Worm (Caenorhabditis elegans) whole organism, midembryonic: Measurements from ENCODE around the gene M70.5.

Source experiments
- flt-1 ChIP-seq: fragments of 200-800 bp; sonication (Bioruptor generic); IDR thresholded peaks from 2 replicates; pipeline ENCODE4 v1.3.6; 2022; ENCODE audit warnings: missing genetic modification characterization, missing compliant biosample characterization
- med-1 ChIP-seq: sonication (generic microtip); optimal IDR thresholded peaks from 2 replicates; lab custom pipeline; 2017; ENCODE audit warnings: missing genetic modification characterization, mild to moderate bottlenecking, missing compliant biosample characterization, antibody characterized with exemption, missing genetic modification reagents; ENCODE audit not compliant: insufficient read depth
- ref-1 ChIP-seq: fragments of 200-800 bp; sonication (Bioruptor generic); conservative IDR thresholded peaks from 2 replicates; pipeline ENCODE4 v1.3.6; 2022; ENCODE audit warnings: missing genetic modification reagents, missing genetic modification characterization, missing compliant biosample characterization
- tab-1 ChIP-seq: fragments of 200-800 bp; sonication (Bioruptor generic); IDR thresholded peaks from 2 replicates; pipeline ENCODE4 v1.3.6; 2022; ENCODE audit warnings: missing genetic modification characterization, missing compliant biosample characterization
- ztf-23 ChIP-seq: fragments of 200-800 bp; sonication (Bioruptor generic); IDR thresholded peaks from 2 replicates; pipeline ENCODE4 v1.3.6; 2022; ENCODE audit warnings: missing genetic modification reagents, missing genetic modification characterization, missing compliant biosample characterization
- ztf-29 ChIP-seq: fragments of 200-800 bp; sonication (Bioruptor generic); IDR thresholded peaks from 2 replicates; pipeline ENCODE4 v1.3.6; 2022; ENCODE audit warnings: missing genetic modification reagents, missing genetic modification characterization, missing compliant biosample characterization

DNA sequence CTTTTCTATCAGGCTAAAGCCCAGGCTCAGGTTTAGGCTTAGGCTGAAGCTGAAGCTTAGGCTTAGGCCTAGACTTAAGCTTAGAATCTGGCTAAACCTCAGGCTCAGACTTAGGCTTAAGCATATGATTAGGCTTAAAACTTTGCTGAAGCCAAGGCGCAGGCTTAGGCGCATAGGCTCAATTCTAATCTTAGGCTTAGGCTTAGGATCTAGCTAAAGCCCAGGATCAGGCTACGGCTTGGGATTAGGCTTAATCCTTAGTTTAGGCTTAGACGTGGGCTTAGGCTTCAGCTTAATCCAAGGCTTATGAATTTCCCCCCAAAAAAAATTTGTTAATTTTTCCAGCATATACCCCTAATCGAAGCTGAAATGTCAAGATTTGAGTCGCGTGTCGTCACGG lies 46.7 kb downstream of the M70.5 start:
- TF ChIP-seq tab-1 (GFP tag; lab: Robert Waterston, UW) (no peak), ref-1 (no peak), flt-1 (GFP tag; lab: Robert Waterston, UW) (no peak), med-1 (GFP tag; lab: Kevin White, UChicago) (no peak), ztf-29 (no peak), ztf-23 (GFP tag; lab: Robert Waterston, UW) (no peak)
